In genomic region chrX:1175993-1176392, dm6 we compare ENCODE assay signal across 2 fruit fly cellular contexts.
TF ChIP-seq lines count a peak whose summit lies in the region.

Gene CG11384 (minus strand): TSS chrX:1176035.

- TF ChIP-seq CTCF in whole organism, embryonic (GFP tag; optimal IDR thresholded peaks at IDR 0.05; lab: Kevin White, UChicago), result no peak

TF ChIP-seq in whole organism, embryonic, 481 proteins besides CTCF, POLR2A, EP300 and RAD21:
- TF ChIP-seq GATAe (GFP tag; conservative IDR thresholded peaks at IDR 0.05; lab: Robert Waterston, UW) (no peak), chinmo (GFP tag; IDR thresholded peaks at IDR 0.05; lab: Robert Waterston, UW; ENCODE audit: partially characterized antibody) (no peak), CG10209 (GFP tag; optimal IDR thresholded peaks at IDR 0.05; lab: Kevin White, UChicago) (no peak), sd (tag; optimal IDR thresholded peaks at IDR 0.05; lab: Kevin White, UChicago) (peak; percentile 75), mirr (GFP tag; optimal IDR thresholded peaks at IDR 0.05; lab: Kevin White, UChicago) (peak; percentile 27), CG34376 (GFP tag; optimal IDR thresholded peaks at IDR 0.05; lab: Kevin White, UChicago) (peak; percentile 47), mam (GFP tag; optimal IDR thresholded peaks at IDR 0.05; lab: Kevin White, UChicago) (no peak), wek (GFP tag; optimal IDR thresholded peaks at IDR 0.05; lab: Kevin White, UChicago) (no peak), phol (tag; optimal IDR thresholded peaks at IDR 0.05; lab: Kevin White, UChicago) (no peak), exex (tag; optimal IDR thresholded peaks at IDR 0.05; lab: Kevin White, UChicago) (peak; percentile 90), tio (GFP tag; optimal IDR thresholded peaks at IDR 0.05; lab: Kevin White, UChicago) (no peak), sug (tag; optimal IDR thresholded peaks at IDR 0.05; lab: Kevin White, UChicago) (peak; percentile 47), CG6654 (GFP tag; optimal IDR thresholded peaks at IDR 0.05; lab: Kevin White, UChicago) (no peak), CG6254 (GFP tag; optimal IDR thresholded peaks at IDR 0.05; lab: Kevin White, UChicago) (no peak), CG17912 (GFP tag; optimal IDR thresholded peaks at IDR 0.05; lab: Kevin White, UChicago) (no peak), zfh1 (GFP tag; IDR thresholded peaks at IDR 0.05; lab: Robert Waterston, UW) (no peak), pnt (GFP tag; optimal IDR thresholded peaks at IDR 0.05; lab: Kevin White, UChicago) (no peak), D19B (GFP tag; optimal IDR thresholded peaks at IDR 0.05; lab: Kevin White, UChicago) (no peak), CG9609 (GFP tag; optimal IDR thresholded peaks at IDR 0.05; lab: Kevin White, UChicago) (no peak), nau (GFP tag; optimal IDR thresholded peaks at IDR 0.05; lab: Kevin White, UChicago) (no peak)

TF ChIP-seq in whole organism, prepupa, 60 proteins besides CTCF, POLR2A, EP300 and RAD21:
- peak; percentile 4 for TF ChIP-seq svp (GFP tag; lab: Kevin White, UChicago)
- TF ChIP-seq fkh (GFP tag; optimal IDR thresholded peaks at IDR 0.05; lab: Kevin White, UChicago), result no peak
- no peak for TF ChIP-seq CG8319 (GFP tag; optimal IDR thresholded peaks at IDR 0.05; lab: Kevin White, UChicago)
